Fruit fly (Drosophila melanogaster) whole organism: ENCODE data around the gene MAPk-Ak2.

Experiments used
- CG8478 ChIP-seq: fragments of >200 bp; optimal IDR thresholded peaks from 2 replicates; lab custom pipeline; 2018; ENCODE audit warnings: inconsistent platforms
- Dll ChIP-seq: fragments of >200 bp; optimal IDR thresholded peaks from 2 replicates; lab custom pipeline; 2017
- EcR ChIP-seq, 2 experiments: fragments of >200 bp; optimal IDR thresholded peaks; 2 replicates each; lab custom pipeline; 2017; ENCODE audit warnings: missing biosample characterization in 2 of 2, missing genetic modification characterization in 2 of 2, missing genetic modification reagents in 2 of 2
- pan ChIP-seq: fragments of >200 bp; optimal IDR thresholded peaks from 2 replicates; lab custom pipeline; 2017
- psq ChIP-seq: fragments of >200 bp; optimal IDR thresholded peaks from 2 replicates; lab custom pipeline; 2017
- usp ChIP-seq: fragments of >200 bp; optimal IDR thresholded peaks from 2 replicates; lab custom pipeline; 2017; ENCODE audit warnings: missing biosample characterization, missing genetic modification characterization, mixed read lengths

Gene MAPk-Ak2

DNA sequence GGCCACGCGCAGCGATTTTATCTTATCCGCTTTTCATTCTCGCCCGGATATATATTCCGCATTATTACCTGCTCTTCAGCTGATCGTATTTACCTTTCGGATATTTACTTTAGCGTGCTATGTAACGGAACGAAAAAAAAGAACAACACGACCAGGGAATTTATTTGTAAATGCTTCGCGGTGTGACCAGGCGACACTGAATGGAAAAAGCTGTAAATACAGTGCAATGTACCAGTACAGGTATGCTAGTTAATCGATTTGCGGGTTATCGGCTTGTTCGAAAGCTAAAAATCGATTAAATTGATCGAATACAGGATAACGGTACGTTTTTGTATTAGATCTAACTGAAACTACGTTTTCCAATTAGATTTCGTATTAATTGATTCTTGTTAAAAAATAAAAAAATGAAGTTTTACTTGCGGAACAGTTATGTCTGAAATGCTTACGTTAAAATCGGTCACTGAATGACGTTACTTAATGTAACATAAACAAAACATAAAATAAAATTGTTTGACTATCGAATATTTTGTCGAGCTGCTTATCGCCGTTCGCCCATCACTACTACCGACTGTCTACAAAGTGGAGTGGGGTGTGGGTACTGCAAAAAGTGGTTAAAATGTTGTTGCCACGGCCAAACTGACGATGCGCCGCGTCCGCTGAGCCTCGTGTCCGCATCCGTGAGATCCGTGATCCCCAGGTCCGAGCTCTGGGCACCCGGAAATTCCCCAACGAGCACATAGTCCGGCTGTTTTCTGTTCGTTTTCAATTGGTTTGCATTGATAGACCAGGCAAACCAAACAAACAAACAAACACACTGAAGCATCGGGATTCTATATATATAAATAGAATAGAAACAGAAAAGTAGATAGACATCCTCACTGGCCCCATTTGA is at the start of gene MAPk-Ak2, which contains the start of gene CG42699:
Gene MAPk-Ak2, minus strand, starts transcription at position 203 of the 892 bp plus-strand sequence.
Gene CG42699, plus strand, starts transcription at position 553 of the 892 bp plus-strand sequence.
- TF ChIP-seq usp (GFP tag; lab: Kevin White, UChicago), result no peak
- no peak for TF ChIP-seq psq
- no peak for TF ChIP-seq pan (lab: Kevin White, UChicago)
- no peak for TF ChIP-seq Dll
- TF ChIP-seq CG8478 (lab: Kevin White, UChicago), result no peak
- TF ChIP-seq EcR (GFP tag; optimal IDR thresholded peaks at IDR 0.05; lab: Kevin White, UChicago), result no peak

DNA sequence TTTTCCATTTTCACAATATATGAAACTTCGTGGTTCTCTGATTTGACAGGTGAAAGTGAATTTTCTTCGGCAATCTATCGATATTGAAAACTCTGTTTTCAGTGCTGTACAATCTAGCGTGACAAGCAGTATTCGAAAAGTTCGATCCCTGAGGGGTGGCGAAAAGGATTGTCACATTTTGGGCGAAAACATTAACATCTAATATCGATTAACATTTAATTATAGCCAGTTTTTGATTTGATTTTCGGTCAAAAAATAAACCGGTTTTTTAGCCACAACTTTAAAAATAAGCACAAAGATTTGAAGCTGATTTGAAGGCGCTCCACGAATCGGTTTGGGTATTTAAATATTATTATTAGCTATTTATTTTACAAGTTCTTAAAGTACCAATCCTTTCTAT is 48.9 kb upstream of the MAPk-Ak2 start, which contains the start of gene CG44329:
Gene CG44329, minus strand, starts transcription at position 101 of the 400 bp plus-strand sequence.
- TF ChIP-seq CG8478 (lab: Kevin White, UChicago), result no peak
- TF ChIP-seq Dll, result no peak
- no peak for TF ChIP-seq usp (GFP tag; lab: Kevin White, UChicago)
- TF ChIP-seq EcR (GFP tag; optimal IDR thresholded peaks at IDR 0.05; lab: Kevin White, UChicago), result no peak

DNA sequence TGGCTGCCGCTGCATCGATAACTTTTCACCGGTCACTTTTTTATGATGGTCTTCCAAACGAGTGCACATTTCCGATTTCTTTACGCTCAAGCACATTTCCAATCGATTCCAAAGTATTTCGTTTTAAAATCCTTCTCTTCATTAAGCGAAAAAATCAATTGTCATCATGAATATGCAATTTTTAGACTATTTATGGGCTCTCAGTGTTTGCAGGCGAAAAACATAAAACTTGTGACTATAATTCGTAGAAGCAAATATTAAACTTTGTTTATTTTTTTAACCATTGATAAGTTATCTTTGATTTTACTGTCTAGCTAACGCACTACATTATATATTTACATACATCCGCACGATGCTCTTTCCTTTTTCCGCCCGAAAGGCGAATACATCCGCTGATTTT is 44.7 kb upstream of the MAPk-Ak2 start, which contains the start of gene Prosbeta2R1:
Gene Prosbeta2R1, plus strand, starts transcription at position 301 of the 400 bp plus-strand sequence.
- TF ChIP-seq EcR (GFP tag; optimal IDR thresholded peaks at IDR 0.05; lab: Kevin White, UChicago), result no peak
- no peak for TF ChIP-seq CG8478 (lab: Kevin White, UChicago)
- TF ChIP-seq Dll, result no peak
- TF ChIP-seq pan (lab: Kevin White, UChicago), result no peak

DNA sequence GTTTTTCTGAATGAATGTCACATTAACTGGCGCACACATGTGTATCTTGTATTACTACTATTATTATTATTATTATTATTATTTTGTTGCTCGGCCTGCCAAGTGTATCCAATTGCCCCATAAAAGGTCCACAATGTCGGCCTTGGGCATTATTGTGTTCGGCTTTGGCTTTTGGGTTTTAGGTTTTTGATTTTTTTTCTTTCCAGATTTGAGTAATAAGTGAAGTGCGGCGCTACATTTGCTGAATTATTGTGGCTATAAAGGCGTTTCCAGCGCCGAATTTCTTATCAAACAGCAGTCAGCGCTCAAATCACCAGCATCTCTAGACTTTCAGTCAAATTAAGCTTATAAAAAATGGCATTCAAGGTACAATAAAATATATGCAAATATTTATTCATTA is 40.4 kb upstream of the MAPk-Ak2 start, which contains the start of gene Cpr5C:
Gene Cpr5C, plus strand, starts transcription at position 301 of the 400 bp plus-strand sequence.
- TF ChIP-seq EcR (GFP tag; optimal IDR thresholded peaks at IDR 0.05; lab: Kevin White, UChicago) (no peak), Dll (no peak), usp (GFP tag; lab: Kevin White, UChicago) (no peak), psq (no peak), pan (lab: Kevin White, UChicago) (no peak), CG8478 (lab: Kevin White, UChicago) (no peak)

DNA sequence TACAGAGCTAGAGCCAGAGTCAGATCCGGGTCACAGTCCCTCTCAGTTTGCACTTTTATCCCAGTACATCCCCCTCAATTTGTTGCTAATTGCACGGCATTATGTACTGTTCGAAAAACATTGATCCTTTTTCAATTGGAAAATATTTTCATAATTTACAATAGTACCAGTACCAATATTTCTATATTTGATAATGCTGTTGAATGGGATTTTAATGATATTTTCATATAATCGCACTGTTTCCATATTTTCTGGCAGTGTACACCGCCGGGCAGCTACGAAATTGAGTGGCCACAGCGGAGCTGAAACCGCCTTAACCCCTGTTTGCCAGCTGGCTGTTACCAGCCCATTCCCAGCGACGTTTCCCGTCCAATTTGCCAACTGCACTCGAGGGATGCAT is 36.6 kb upstream of the MAPk-Ak2 start:
- no peak for TF ChIP-seq psq
- no peak for TF ChIP-seq Dll
- no peak for TF ChIP-seq EcR (GFP tag; optimal IDR thresholded peaks at IDR 0.05; lab: Kevin White, UChicago)
- TF ChIP-seq pan (lab: Kevin White, UChicago), result no peak
- no peak for TF ChIP-seq CG8478 (lab: Kevin White, UChicago)
- no peak for TF ChIP-seq usp (GFP tag; lab: Kevin White, UChicago)

DNA sequence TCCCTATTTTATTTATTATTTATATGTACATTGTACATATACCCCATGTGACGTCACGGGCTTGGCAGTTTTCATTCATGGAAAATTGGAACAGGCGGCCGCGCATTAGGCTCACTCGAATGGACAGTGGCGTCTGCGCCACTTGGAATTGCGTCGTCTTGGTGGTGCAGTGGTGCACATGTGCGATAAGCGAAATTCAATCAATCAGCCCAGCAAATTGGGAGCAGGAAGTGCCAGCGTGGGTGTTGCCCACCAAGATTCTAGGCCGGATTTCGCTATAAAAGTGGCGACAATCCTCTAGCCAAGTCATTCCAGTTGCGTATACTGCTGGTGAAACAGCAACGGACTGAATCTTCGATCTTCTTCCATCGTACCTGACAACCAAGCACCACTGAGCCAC is 27.8 kb upstream of the MAPk-Ak2 start, which contains the start of gene CG12239:
Gene CG12239, plus strand, starts transcription at position 301 of the 400 bp plus-strand sequence.
- TF ChIP-seq usp (GFP tag; lab: Kevin White, UChicago), result no peak
- no peak for TF ChIP-seq CG8478 (lab: Kevin White, UChicago)
- no peak for TF ChIP-seq EcR (GFP tag; optimal IDR thresholded peaks at IDR 0.05; lab: Kevin White, UChicago)
- TF ChIP-seq Dll, result no peak
- no peak for TF ChIP-seq pan (lab: Kevin White, UChicago)
- no peak for TF ChIP-seq psq

DNA sequence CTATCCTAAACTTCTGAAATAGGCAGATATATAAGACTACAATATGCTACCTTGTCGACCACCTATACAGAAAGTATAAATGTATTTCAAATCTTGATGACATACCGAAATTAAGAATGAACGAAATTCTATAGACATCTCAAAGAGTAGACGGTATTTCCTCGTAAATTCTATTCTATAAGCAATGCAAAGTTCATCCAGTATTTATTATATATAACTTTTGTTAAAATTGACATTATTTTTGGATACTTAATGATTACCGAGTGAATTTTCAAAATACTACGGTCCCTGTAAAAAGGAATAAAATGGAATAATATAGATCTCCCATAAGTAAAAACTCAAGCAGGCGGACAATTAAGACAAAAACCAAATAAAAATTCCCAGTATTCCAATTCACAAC is 25.2 kb upstream of the MAPk-Ak2 start, which contains the start of gene CG15767:
Gene CG15767, plus strand, starts transcription at position 301 of the 400 bp plus-strand sequence.
- TF ChIP-seq CG8478 (lab: Kevin White, UChicago), result no peak
- TF ChIP-seq usp (GFP tag; lab: Kevin White, UChicago), result no peak
- no peak for TF ChIP-seq pan (lab: Kevin White, UChicago)
- TF ChIP-seq EcR (GFP tag; optimal IDR thresholded peaks at IDR 0.05; lab: Kevin White, UChicago), result no peak
- TF ChIP-seq psq, result no peak
- no peak for TF ChIP-seq Dll

DNA sequence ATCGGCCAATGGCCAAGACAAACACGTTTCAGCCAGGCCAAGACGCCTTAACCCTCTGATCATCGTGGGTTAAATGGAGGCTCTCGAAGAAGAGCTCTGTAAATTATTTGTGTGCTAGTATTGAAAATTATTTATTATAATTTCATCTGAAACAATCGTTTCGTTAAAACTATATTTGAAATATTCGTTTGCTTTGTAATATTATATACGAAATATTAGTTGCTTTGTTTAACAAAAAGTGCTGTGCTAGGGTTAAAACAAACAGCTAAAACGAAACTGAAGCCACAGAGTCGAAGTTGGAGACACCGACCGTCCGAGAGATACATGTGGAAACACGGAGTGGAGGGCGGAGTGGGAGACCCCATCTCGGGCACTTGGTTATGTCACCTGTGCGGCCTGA is 22.6 kb upstream of the MAPk-Ak2 start:
- no peak for TF ChIP-seq pan (lab: Kevin White, UChicago)
- TF ChIP-seq psq, result no peak
- no peak for TF ChIP-seq Dll
- no peak for TF ChIP-seq CG8478 (lab: Kevin White, UChicago)
- TF ChIP-seq EcR (GFP tag; optimal IDR thresholded peaks at IDR 0.05; lab: Kevin White, UChicago), result no peak
- TF ChIP-seq usp (GFP tag; lab: Kevin White, UChicago), result no peak

DNA sequence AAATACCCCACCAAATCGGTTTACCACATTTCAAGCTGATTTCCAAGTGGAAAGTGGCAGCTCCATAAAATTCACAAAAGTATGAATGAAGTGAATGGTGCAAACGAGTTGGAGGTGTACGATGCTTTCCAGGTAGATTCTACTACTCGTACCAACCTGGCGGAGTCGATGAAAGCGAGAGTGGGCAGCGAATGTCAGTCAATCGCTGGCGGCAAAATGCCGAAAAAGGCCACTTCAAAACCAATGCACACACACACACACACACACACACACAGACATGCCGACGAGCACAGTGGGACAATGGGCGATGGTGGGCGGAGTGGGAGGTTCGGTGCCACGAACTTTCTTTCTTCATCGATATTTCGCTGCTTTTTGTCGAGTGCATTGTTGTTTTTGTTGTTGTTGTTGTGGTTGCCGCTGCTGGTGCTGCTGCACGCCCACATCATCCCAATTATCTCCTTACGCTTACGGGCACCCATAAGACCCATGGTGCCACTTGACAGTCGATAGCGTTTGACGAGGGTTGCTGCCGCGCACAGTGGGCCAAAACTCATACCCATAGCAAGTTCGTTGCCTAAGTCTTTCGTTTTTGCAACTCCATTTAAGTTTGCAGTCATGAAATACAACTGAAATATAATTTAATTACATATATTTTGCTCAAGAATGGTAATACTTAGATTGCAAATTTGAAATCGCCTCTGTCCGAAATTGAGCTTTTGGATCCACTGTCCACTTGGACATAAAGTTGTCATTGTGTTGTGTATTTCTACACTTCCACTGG is 19.4 kb upstream of the MAPk-Ak2 start:
- TF ChIP-seq Dll (no peak), EcR (GFP tag; optimal IDR thresholded peaks at IDR 0.05; lab: Kevin White, UChicago) (no peak), CG8478 (lab: Kevin White, UChicago) (no peak), pan (lab: Kevin White, UChicago) (no peak), psq (no peak), usp (GFP tag; lab: Kevin White, UChicago) (no peak)

DNA sequence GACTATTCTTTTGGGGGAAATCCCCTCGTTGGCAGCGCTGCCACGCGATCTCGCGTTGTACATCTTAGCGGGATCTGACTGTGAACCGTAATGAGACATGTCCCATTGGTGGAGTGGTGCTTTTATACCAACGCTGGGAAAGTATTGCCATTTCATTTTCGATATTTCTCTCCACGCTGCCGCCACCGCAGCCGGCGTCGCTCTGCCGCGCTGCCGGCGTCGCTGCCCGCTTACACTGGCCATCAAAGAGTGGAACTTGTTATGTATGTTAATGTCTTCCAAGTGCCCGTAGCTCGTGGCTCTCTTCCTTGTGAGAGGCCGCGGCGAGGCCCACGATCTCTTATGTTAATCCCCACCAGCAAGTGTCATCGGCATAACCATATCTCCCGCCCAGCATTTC is 17.5 kb upstream of the MAPk-Ak2 start, which contains the start of gene CG3108:
Gene CG3108, minus strand, starts transcription at position 101 of the 400 bp plus-strand sequence.
- no peak for TF ChIP-seq Dll
- TF ChIP-seq pan (lab: Kevin White, UChicago), result no peak
- TF ChIP-seq psq, result no peak
- TF ChIP-seq EcR (GFP tag; optimal IDR thresholded peaks at IDR 0.05; lab: Kevin White, UChicago), result no peak
- TF ChIP-seq CG8478 (lab: Kevin White, UChicago), result no peak
- no peak for TF ChIP-seq usp (GFP tag; lab: Kevin White, UChicago)

DNA sequence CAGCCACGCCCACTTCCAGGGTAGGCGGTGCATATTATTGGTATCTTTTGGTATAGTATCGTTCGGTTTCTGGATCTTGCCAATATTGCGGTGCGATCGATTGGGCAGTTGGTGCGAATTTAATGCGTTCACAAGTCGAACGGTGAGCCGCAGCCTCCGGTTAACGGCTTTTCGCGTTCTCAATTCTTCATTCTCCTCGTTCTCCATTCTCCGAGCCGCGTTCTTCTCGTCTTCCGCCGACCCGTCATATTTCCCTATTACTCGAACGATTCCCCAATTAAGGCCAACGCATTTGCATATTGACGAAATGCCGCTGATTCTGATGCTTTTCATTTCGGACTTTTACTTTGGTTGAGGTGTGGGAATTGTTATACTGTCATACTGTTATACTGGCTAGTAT is 12.5 kb upstream of the MAPk-Ak2 start, which contains the start of gene CG42264:
Gene CG42264, minus strand, starts transcription at position 101 of the 400 bp plus-strand sequence.
- TF ChIP-seq usp (GFP tag; lab: Kevin White, UChicago) (no peak), EcR (GFP tag; optimal IDR thresholded peaks at IDR 0.05; lab: Kevin White, UChicago) (no peak), CG8478 (lab: Kevin White, UChicago) (no peak), pan (lab: Kevin White, UChicago) (no peak), psq (no peak), Dll (no peak)
